Worm (Caenorhabditis elegans) whole organism, early embryonic: Measurements from ENCODE around the gene F46E10.18.

ENCODE experiments used
- B0310.2 ChIP-seq: sonication (generic microtip); optimal IDR thresholded peaks from 2 replicates; lab custom pipeline; 2016; ENCODE audit warnings: mild to moderate bottlenecking, missing genetic modification characterization, missing compliant biosample characterization
- F13C5.2 ChIP-seq: sonication (generic microtip); optimal IDR thresholded peaks from 2 replicates; lab custom pipeline; 2017; ENCODE audit warnings: mild to moderate bottlenecking, missing genetic modification characterization, inconsistent platforms, missing compliant biosample characterization
- aly-1 ChIP-seq: sonication (generic microtip); optimal IDR thresholded peaks from 2 replicates; lab custom pipeline; 2016; ENCODE audit warnings: missing genetic modification characterization, missing compliant biosample characterization
- ama-1 ChIP-seq: fragments of 150-350 bp; optimal IDR thresholded peaks from 2 replicates; lab custom pipeline; 2014
- ceh-13 ChIP-seq: fragments of 200-800 bp; sonication (Bioruptor generic); optimal IDR thresholded peaks from 2 replicates; lab custom pipeline; 2018; ENCODE audit warnings: mild to moderate bottlenecking, missing genetic modification characterization, missing compliant biosample characterization
- ceh-36 ChIP-seq: sonication (generic microtip); optimal IDR thresholded peaks from 2 replicates; lab custom pipeline; 2016; ENCODE audit warnings: missing genetic modification characterization, inconsistent platforms, missing compliant biosample characterization
- ets-7 ChIP-seq: sonication (generic microtip); optimal IDR thresholded peaks from 2 replicates; lab custom pipeline; 2016; ENCODE audit warnings: missing genotype, missing genetic modification characterization, missing compliant biosample characterization
- flt-1 ChIP-seq: fragments of 200-800 bp; sonication (Bioruptor generic); IDR thresholded peaks from 2 replicates; pipeline ENCODE4 v1.3.6; 2022; ENCODE audit warnings: missing genetic modification characterization, missing compliant biosample characterization
- hmbx-1 ChIP-seq: sonication (generic microtip); optimal IDR thresholded peaks from 2 replicates; lab custom pipeline; 2016; ENCODE audit warnings: mild to moderate bottlenecking, missing genetic modification characterization, missing compliant biosample characterization
- hmg-4 ChIP-seq: fragments of 200-800 bp; sonication (Bioruptor generic); optimal IDR thresholded peaks from 2 replicates; lab custom pipeline; 2018; ENCODE audit warnings: mild to moderate bottlenecking, missing genetic modification characterization, missing compliant biosample characterization
- hnd-1 ChIP-seq: sonication (generic microtip); optimal IDR thresholded peaks from 2 replicates; lab custom pipeline; 2016; ENCODE audit warnings: missing genetic modification characterization, missing compliant biosample characterization
- pes-1 ChIP-seq: fragments of 200-800 bp; sonication (Bioruptor generic); IDR thresholded peaks from 2 replicates; pipeline ENCODE4 v1.3.6; 2022; ENCODE audit warnings: missing genetic modification reagents, missing genetic modification characterization, missing compliant biosample characterization
- scrt-1 ChIP-seq: fragments of 200-800 bp; sonication (Bioruptor generic); IDR thresholded peaks from 2 replicates; pipeline ENCODE4 v1.3.6; 2022; ENCODE audit warnings: missing genetic modification characterization, missing compliant biosample characterization
- sea-1 ChIP-seq: fragments of 200-800 bp; sonication (Bioruptor generic); conservative IDR thresholded peaks from 2 replicates; pipeline ENCODE4 v1.3.6; 2022; ENCODE audit warnings: missing genetic modification characterization, missing compliant biosample characterization
- tbx-11 ChIP-seq: fragments of 200-800 bp; sonication (Bioruptor generic); IDR thresholded peaks from 2 replicates; pipeline ENCODE4 v1.3.6; 2022; ENCODE audit warnings: missing genetic modification characterization, missing compliant biosample characterization
- tbx-37 ChIP-seq: fragments of 200-800 bp; sonication (Bioruptor generic); conservative IDR thresholded peaks from 2 replicates; pipeline ENCODE4 v1.3.6; 2022; ENCODE audit warnings: missing genetic modification reagents, missing genetic modification characterization, missing compliant biosample characterization
- tra-4 ChIP-seq: sonication (generic microtip); optimal IDR thresholded peaks from 2 replicates; lab custom pipeline; 2017; ENCODE audit warnings: missing genetic modification characterization, missing compliant biosample characterization

The F46E10.18 gene

ce11 chrV:6514887-6515324 is 5.9 kb upstream of the F46E10.18 start, which contains the start of gene dpy-11:
dpy-11 (minus strand) TSS chrV:6515240.
- no peak for TF ChIP-seq ceh-13 (GFP tag; lab: Kevin White, UChicago)
- no peak for TF ChIP-seq scrt-1 (GFP tag; lab: Robert Waterston, UW)
- no peak for TF ChIP-seq tra-4 (tag; lab: Kevin White, UChicago)
- TF ChIP-seq ets-7 (tag; lab: Kevin White, UChicago): no peak
- TF ChIP-seq hmbx-1 (tag; lab: Kevin White, UChicago): no peak
- TF ChIP-seq hmg-4 (GFP tag; lab: Kevin White, UChicago): no peak
- no peak for TF ChIP-seq sea-1
- no peak for TF ChIP-seq flt-1 (GFP tag; lab: Robert Waterston, UW)
- TF ChIP-seq tbx-37 (GFP tag; lab: Robert Waterston, UW): no peak
- TF ChIP-seq pes-1 (GFP tag; lab: Robert Waterston, UW): no peak
- TF ChIP-seq ceh-36 (tag; lab: Kevin White, UChicago): no peak
- no peak for TF ChIP-seq hnd-1 (tag; lab: Kevin White, UChicago)

- TF ChIP-seq pes-1 (GFP tag; lab: Robert Waterston, UW) (no peak), sea-1 (no peak), scrt-1 (GFP tag; lab: Robert Waterston, UW) (no peak), ets-7 (tag; lab: Kevin White, UChicago) (no peak), ama-1 (lab: Kevin White, UChicago) (no peak), B0310.2 (no peak), tbx-11 (GFP tag; lab: Robert Waterston, UW) (no peak), ceh-13 (GFP tag; lab: Kevin White, UChicago) (no peak), hmg-4 (GFP tag; lab: Kevin White, UChicago) (no peak), F13C5.2 (no peak)
Measured at ce11 chrV:6515344-6515743, 5.5 kb upstream of the F46E10.18 start.

ce11 chrV:6516491-6517304 is 4.1 kb upstream of the F46E10.18 start, which contains the start of gene mdh-1:
mdh-1 (minus strand) TSS chrV:6516526.
- TF ChIP-seq sea-1: no peak
- no peak for TF ChIP-seq tra-4 (tag; lab: Kevin White, UChicago)
- no peak for TF ChIP-seq tbx-11 (GFP tag; lab: Robert Waterston, UW)
- TF ChIP-seq ceh-36 (tag; lab: Kevin White, UChicago): no peak
- TF ChIP-seq B0310.2: no peak
- no peak for TF ChIP-seq scrt-1 (GFP tag; lab: Robert Waterston, UW)
- TF ChIP-seq hmg-4 (GFP tag; lab: Kevin White, UChicago): no peak
- no peak for TF ChIP-seq ceh-13 (GFP tag; lab: Kevin White, UChicago)
- TF ChIP-seq ama-1 (lab: Kevin White, UChicago): no peak
- TF ChIP-seq ets-7 (tag; lab: Kevin White, UChicago): no peak
- no peak for TF ChIP-seq hmbx-1 (tag; lab: Kevin White, UChicago)

ce11 chrV:6517305-6518224 is 3.3 kb upstream of the F46E10.18 start:
- TF ChIP-seq tbx-11 (GFP tag; lab: Robert Waterston, UW) (no peak), sea-1 (no peak), hmg-4 (GFP tag; lab: Kevin White, UChicago) (no peak), flt-1 (GFP tag; lab: Robert Waterston, UW) (no peak), hmbx-1 (tag; lab: Kevin White, UChicago) (no peak), tra-4 (tag; lab: Kevin White, UChicago) (no peak), ets-7 (tag; lab: Kevin White, UChicago) (no peak), hnd-1 (tag; lab: Kevin White, UChicago) (no peak), aly-1 (tag; lab: Kevin White, UChicago) (no peak), tbx-37 (GFP tag; lab: Robert Waterston, UW) (no peak), ceh-36 (tag; lab: Kevin White, UChicago) (no peak), F13C5.2 (no peak), B0310.2 (no peak), pes-1 (GFP tag; lab: Robert Waterston, UW) (no peak), ceh-13 (GFP tag; lab: Kevin White, UChicago) (no peak), ama-1 (lab: Kevin White, UChicago) (no peak), scrt-1 (GFP tag; lab: Robert Waterston, UW) (no peak)

ce11 chrV:6518225-6518396 is 2.7 kb upstream of the F46E10.18 start, which contains the start of gene F46E10.3:
F46E10.3 (plus strand) TSS chrV:6518297.
- TF ChIP-seq pes-1 (GFP tag; lab: Robert Waterston, UW) (no peak), tbx-37 (GFP tag; lab: Robert Waterston, UW) (no peak), tbx-11 (GFP tag; lab: Robert Waterston, UW) (no peak), scrt-1 (GFP tag; lab: Robert Waterston, UW) (no peak), F13C5.2 (no peak), ama-1 (lab: Kevin White, UChicago) (no peak), ets-7 (tag; lab: Kevin White, UChicago) (no peak), hmbx-1 (tag; lab: Kevin White, UChicago) (no peak), flt-1 (GFP tag; lab: Robert Waterston, UW) (no peak), tra-4 (tag; lab: Kevin White, UChicago) (no peak), ceh-13 (GFP tag; lab: Kevin White, UChicago) (no peak), hmg-4 (GFP tag; lab: Kevin White, UChicago) (no peak), B0310.2 (no peak), sea-1 (no peak), hnd-1 (tag; lab: Kevin White, UChicago) (no peak), aly-1 (tag; lab: Kevin White, UChicago) (no peak), ceh-36 (tag; lab: Kevin White, UChicago) (no peak)

- TF ChIP-seq hnd-1 (tag; lab: Kevin White, UChicago) (no peak), ceh-13 (GFP tag; lab: Kevin White, UChicago) (no peak), tbx-11 (GFP tag; lab: Robert Waterston, UW) (no peak), ceh-36 (tag; lab: Kevin White, UChicago) (no peak), tra-4 (tag; lab: Kevin White, UChicago) (no peak)
Measured at ce11 chrV:6522879-6523497, 2.2 kb downstream of the F46E10.18 start.
